Fruit fly (Drosophila melanogaster) whole organism: ENCODE data around the gene CG13455.

ENCODE experiments used
- CG8478 ChIP-seq: fragments of >200 bp; optimal IDR thresholded peaks from 2 replicates; lab custom pipeline; 2018; ENCODE audit warnings: inconsistent platforms
- EcR ChIP-seq, 2 experiments: fragments of >200 bp; optimal IDR thresholded peaks; 2 replicates each; lab custom pipeline; 2017; ENCODE audit warnings: missing biosample characterization in 2 of 2, missing genetic modification characterization in 2 of 2, missing genetic modification reagents in 2 of 2

DNA sequence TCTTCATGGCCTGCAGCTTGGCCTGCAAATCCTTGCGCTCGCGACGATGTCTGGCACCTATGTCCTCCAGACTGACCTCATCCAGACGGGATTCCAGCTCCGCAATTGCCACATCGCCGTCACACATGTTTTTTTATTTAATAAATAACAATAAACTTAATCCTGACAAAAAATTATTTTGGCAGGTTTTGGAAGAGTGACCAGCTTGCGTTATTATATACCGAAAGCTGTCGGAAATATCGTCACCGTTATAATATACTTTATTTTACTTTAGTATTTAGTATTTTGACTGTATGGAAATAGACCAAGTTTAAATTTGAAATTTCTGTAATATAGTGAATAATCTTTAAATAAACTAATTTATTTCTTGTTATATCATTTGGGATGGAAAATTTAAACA, 8.3 kb downstream of the CG13455 start, which contains the start of gene CG7857:
- TF ChIP-seq EcR (GFP tag; optimal IDR thresholded peaks at IDR 0.05; lab: Kevin White, UChicago) (no peak), CG8478 (lab: Kevin White, UChicago) (no peak)
